Fruit fly (Drosophila melanogaster) whole organism, adult: ENCODE data around the gene CG31797.

Experiments
- CG11617 ChIP-seq: fragments of 200-800 bp; sonication (Bioruptor generic); optimal IDR thresholded peaks from 2 replicates; lab custom pipeline; 2017; ENCODE audit warnings: mild to moderate bottlenecking, missing biosample characterization, missing genetic modification reagents, missing genetic modification characterization
- CG33017 ChIP-seq: fragments of 200-800 bp; sonication (Bioruptor generic); optimal IDR thresholded peaks from 2 replicates; lab custom pipeline; 2018; ENCODE audit warnings: missing biosample characterization, mild to moderate bottlenecking, missing genetic modification characterization, moderate library complexity
- CG5204 ChIP-seq: fragments of 200-800 bp; sonication (Bioruptor generic); optimal IDR thresholded peaks from 2 replicates; lab custom pipeline; 2016; ENCODE audit warnings: missing biosample characterization, missing genetic modification characterization
- CG7045 ChIP-seq: fragments of 200-800 bp; sonication (Bioruptor generic); optimal IDR thresholded peaks from 2 replicates; lab custom pipeline; 2017; ENCODE audit warnings: missing biosample characterization, mild to moderate bottlenecking, missing genetic modification characterization
- Clk ChIP-seq: fragments of 200-800 bp; sonication (Bioruptor generic); optimal IDR thresholded peaks from 2 replicates; lab custom pipeline; 2017; ENCODE audit warnings: missing biosample characterization, missing genetic modification characterization
- Crg-1 ChIP-seq: fragments of 200-800 bp; sonication (Bioruptor generic); optimal IDR thresholded peaks from 2 replicates; lab custom pipeline; 2016; ENCODE audit warnings: missing biosample characterization, missing genetic modification characterization
- Mnt ChIP-seq: fragments of 200-800 bp; sonication (Bioruptor generic); optimal IDR thresholded peaks from 2 replicates; lab custom pipeline; 2016; ENCODE audit warnings: missing biosample characterization, mild to moderate bottlenecking, missing genetic modification characterization
- cic ChIP-seq: fragments of 200-800 bp; sonication (Bioruptor generic); optimal IDR thresholded peaks from 2 replicates; lab custom pipeline; 2017; ENCODE audit warnings: missing biosample characterization, mild to moderate bottlenecking, missing genetic modification characterization, moderate library complexity
- cnc ChIP-seq, 2 experiments: fragments of >200 bp; optimal IDR thresholded peaks; 2 replicates each; lab custom pipeline; 2017
- pad ChIP-seq: fragments of 200-800 bp; sonication (Bioruptor generic); optimal IDR thresholded peaks from 3 replicates; lab custom pipeline; 2017; ENCODE audit warnings: missing biosample characterization, missing genetic modification characterization, mild to moderate bottlenecking, moderate library complexity, missing genetic modification reagents

DNA sequence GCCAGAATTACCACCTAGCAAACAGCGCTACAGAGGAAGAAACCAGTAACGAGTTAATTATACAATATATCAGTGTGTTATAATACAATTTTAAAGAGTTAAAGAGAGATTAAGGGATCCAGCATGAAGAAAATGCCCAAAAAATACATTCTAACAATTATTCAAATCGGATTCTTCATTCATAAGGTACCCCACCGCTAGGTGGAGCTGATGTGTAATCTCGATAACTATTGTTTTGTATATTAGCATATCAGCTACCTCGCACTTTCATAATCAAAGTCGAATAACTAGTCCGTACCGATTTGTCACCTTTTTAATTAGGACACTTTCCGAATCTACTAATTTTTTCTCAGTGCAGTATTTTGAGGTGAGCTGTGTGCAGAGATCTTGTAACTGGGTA, 8.6 kb upstream of the CG31797 start:
- TF ChIP-seq cic (GFP tag; lab: Kevin White, UChicago): no peak
- TF ChIP-seq Crg-1 (GFP tag; lab: Kevin White, UChicago): no peak
- TF ChIP-seq CG33017 (tag; lab: Kevin White, UChicago): no peak
- no peak for TF ChIP-seq cnc (optimal IDR thresholded peaks at IDR 0.05; lab: Kevin White, UChicago)
- no peak for TF ChIP-seq pad (GFP tag; lab: Kevin White, UChicago)
- no peak for TF ChIP-seq CG5204 (GFP tag; lab: Kevin White, UChicago)
- TF ChIP-seq Clk: no peak
- no peak for TF ChIP-seq CG11617 (GFP tag; lab: Kevin White, UChicago)
- TF ChIP-seq CG7045 (GFP tag; lab: Kevin White, UChicago): no peak
- TF ChIP-seq Mnt (GFP tag; lab: Kevin White, UChicago): no peak
